Worm (Caenorhabditis elegans) whole organism, young adult: ENCODE measurements around the gene Y40H4A.2.

Experiments
- D2030.7 ChIP-seq: fragments of 200-800 bp; sonication (Bioruptor generic); IDR thresholded peaks from 2 replicates; pipeline ENCODE4 v1.3.6; 2022; ENCODE audit warnings: missing genetic modification reagents, missing genetic modification characterization, missing compliant biosample characterization
- F23B12.7 ChIP-seq: sonication (generic microtip); optimal IDR thresholded peaks from 2 replicates; lab custom pipeline; 2017; ENCODE audit warnings: missing genetic modification characterization, mild to moderate bottlenecking, missing compliant biosample characterization, antibody characterized with exemption, moderate library complexity; ENCODE audit not compliant: insufficient read depth
- F49E8.2 ChIP-seq: sonication (generic microtip); optimal IDR thresholded peaks from 3 replicates; lab custom pipeline; 2017; ENCODE audit warnings: missing genetic modification characterization, mild to moderate bottlenecking, missing compliant biosample characterization, antibody characterized with exemption, moderate library complexity; ENCODE audit not compliant: insufficient read depth
- K11D2.4 ChIP-seq: fragments of 200-800 bp; sonication (Bioruptor generic); IDR thresholded peaks from 2 replicates; pipeline ENCODE4 v1.3.6; 2022; ENCODE audit warnings: missing genetic modification reagents, missing genetic modification characterization, missing compliant biosample characterization
- K12H6.12 ChIP-seq: fragments of 200-800 bp; sonication (Bioruptor generic); optimal IDR thresholded peaks from 2 replicates; lab custom pipeline; 2018; ENCODE audit warnings: mild to moderate bottlenecking, missing genetic modification characterization, missing compliant biosample characterization
- T26A5.8 ChIP-seq: sonication (generic microtip); optimal IDR thresholded peaks from 2 replicates; lab custom pipeline; 2016; ENCODE audit warnings: missing genetic modification characterization, missing compliant biosample characterization
- ZK185.1 ChIP-seq: sonication (generic microtip); optimal IDR thresholded peaks from 2 replicates; lab custom pipeline; 2016; ENCODE audit warnings: mild to moderate bottlenecking, missing genetic modification characterization, missing compliant biosample characterization; ENCODE audit not compliant: poor library complexity, severe bottlenecking
- atf-7 ChIP-seq: sonication (generic microtip); optimal IDR thresholded peaks from 2 replicates; lab custom pipeline; 2017; ENCODE audit warnings: mild to moderate bottlenecking, missing genetic modification characterization, missing compliant biosample characterization
- cebp-1 ChIP-seq, 2 experiments: fragments of 200-800 bp in 1 of 2; sonication (Bioruptor generic) in 1 of 2; sonication (generic microtip) in 1 of 2; IDR thresholded peaks in 1 of 2; optimal IDR thresholded peaks in 1 of 2; 2 replicates each; pipeline versions ENCODE4 v1.3.6 to Lab custom; 2017 to 2022; ENCODE audit warnings: missing compliant biosample characterization in 2 of 2, missing genetic modification characterization in 2 of 2, mild to moderate bottlenecking in 1 of 2, missing genetic modification reagents in 1 of 2, moderate library complexity in 1 of 2
- ceh-27 ChIP-seq: fragments of 200-800 bp; sonication (Bioruptor generic); optimal IDR thresholded peaks from 2 replicates; lab custom pipeline; 2018; ENCODE audit warnings: mild to moderate bottlenecking, missing genetic modification characterization, moderate library complexity, missing compliant biosample characterization
- ceh-91 ChIP-seq: fragments of 200-800 bp; sonication (Bioruptor generic); IDR thresholded peaks from 2 replicates; pipeline ENCODE4 v1.3.6; 2022; ENCODE audit warnings: missing genetic modification reagents, missing genetic modification characterization, missing compliant biosample characterization
- die-1 ChIP-seq: sonication (generic microtip); optimal IDR thresholded peaks from 2 replicates; lab custom pipeline; 2016; ENCODE audit warnings: missing genotype, mild to moderate bottlenecking, missing genetic modification characterization, missing compliant biosample characterization
- dpff-1 ChIP-seq: sonication (generic microtip); optimal IDR thresholded peaks from 2 replicates; lab custom pipeline; 2017; ENCODE audit warnings: mild to moderate bottlenecking, missing genetic modification characterization, missing compliant biosample characterization
- efl-1 ChIP-seq: fragments of 150-350 bp; optimal IDR thresholded peaks from 2 replicates; lab custom pipeline; 2014; ENCODE audit warnings: missing biosample characterization, missing genetic modification reagents, missing genetic modification characterization
- ets-4 ChIP-seq: fragments of 200-800 bp; sonication (Bioruptor generic); optimal IDR thresholded peaks from 2 replicates; lab custom pipeline; 2018; ENCODE audit warnings: mild to moderate bottlenecking, missing genetic modification characterization, missing compliant biosample characterization
- fkh-3 ChIP-seq: sonication (generic microtip); optimal IDR thresholded peaks from 2 replicates; lab custom pipeline; 2016; ENCODE audit warnings: mild to moderate bottlenecking, missing genetic modification characterization, missing compliant biosample characterization
- hmg-1.2 ChIP-seq: fragments of 200-800 bp; sonication (Bioruptor generic); IDR thresholded peaks from 2 replicates; pipeline ENCODE4 v1.3.6; 2022; ENCODE audit warnings: missing genetic modification reagents, missing genetic modification characterization, missing compliant biosample characterization
- let-607 ChIP-seq, 2 experiments: fragments of 200-800 bp in 1 of 2; sonication (Bioruptor generic) in 1 of 2; sonication (generic microtip) in 1 of 2; optimal IDR thresholded peaks; 2 replicates each; lab custom pipeline; 2016 to 2018; ENCODE audit warnings: mild to moderate bottlenecking in 2 of 2, missing compliant biosample characterization in 2 of 2, missing genetic modification characterization in 2 of 2, moderate library complexity in 2 of 2, missing genotype in 1 of 2
- lin-26 ChIP-seq: fragments of 200-800 bp; sonication (Bioruptor generic); IDR thresholded peaks from 2 replicates; pipeline ENCODE4 v1.3.6; 2022; ENCODE audit warnings: missing genetic modification reagents, missing genetic modification characterization, missing compliant biosample characterization
- lin-54 ChIP-seq: fragments of 200-800 bp; sonication (Bioruptor generic); optimal IDR thresholded peaks from 2 replicates; lab custom pipeline; 2018; ENCODE audit warnings: mild to moderate bottlenecking, missing genetic modification characterization, missing compliant biosample characterization
- lsl-1 ChIP-seq: fragments of 200-800 bp; sonication (Bioruptor generic); optimal IDR thresholded peaks from 2 replicates; lab custom pipeline; 2018; ENCODE audit warnings: mild to moderate bottlenecking, missing genetic modification characterization, moderate library complexity, missing compliant biosample characterization
- madf-8 ChIP-seq: fragments of 200-800 bp; sonication (Bioruptor generic); conservative IDR thresholded peaks from 2 replicates; pipeline ENCODE4 v1.3.6; 2022; ENCODE audit warnings: missing genetic modification reagents, missing genetic modification characterization, missing compliant biosample characterization
- nfya-2 ChIP-seq: fragments of 200-800 bp; sonication (Bioruptor generic); IDR thresholded peaks from 2 replicates; pipeline ENCODE4 v1.3.6; 2022; ENCODE audit warnings: missing genetic modification reagents, missing genetic modification characterization, missing compliant biosample characterization
- nfyb-1 ChIP-seq: fragments of 200-800 bp; sonication (Bioruptor generic); IDR thresholded peaks from 2 replicates; pipeline ENCODE4 v1.3.6; 2022; ENCODE audit warnings: missing genetic modification reagents, missing genetic modification characterization, missing compliant biosample characterization
- snpc-1.1 ChIP-seq: sonication (generic microtip); optimal IDR thresholded peaks from 2 replicates; lab custom pipeline; 2017; ENCODE audit warnings: missing genetic modification characterization, mild to moderate bottlenecking, missing compliant biosample characterization, antibody characterized with exemption, moderate library complexity, missing genotype, missing genetic modification reagents; ENCODE audit not compliant: insufficient read depth
- snpc-1.3 ChIP-seq: sonication (generic microtip); optimal IDR thresholded peaks from 2 replicates; lab custom pipeline; 2017; ENCODE audit warnings: missing genetic modification characterization, mild to moderate bottlenecking, missing compliant biosample characterization, antibody characterized with exemption, moderate library complexity, missing genotype, missing genetic modification reagents; ENCODE audit not compliant: insufficient read depth
- snpc-3.4 ChIP-seq: sonication (generic microtip); optimal IDR thresholded peaks from 2 replicates; lab custom pipeline; 2017; ENCODE audit warnings: missing genetic modification characterization, mild to moderate bottlenecking, missing compliant biosample characterization, antibody characterized with exemption, moderate library complexity, missing genotype, missing genetic modification reagents
- snpc-4 ChIP-seq, 5 experiments: fragments of 150-350 bp in 1 of 5; sonication (generic microtip) in 4 of 5; optimal IDR thresholded peaks; 2 replicates each; lab custom pipeline; 2014 to 2018; ENCODE audit warnings: missing genetic modification characterization in 5 of 5, missing biosample characterization in 3 of 5, antibody characterized with exemption in 2 of 5, mild to moderate bottlenecking in 2 of 5, missing compliant biosample characterization in 2 of 5, missing genotype in 2 of 5, moderate library complexity in 2 of 5, missing genetic modification reagents in 1 of 5
- somi-1 ChIP-seq: fragments of 200-800 bp; sonication (Bioruptor generic); optimal IDR thresholded peaks from 2 replicates; lab custom pipeline; 2018; ENCODE audit warnings: mild to moderate bottlenecking, missing genetic modification characterization, missing compliant biosample characterization
- sptf-2 ChIP-seq: fragments of 200-800 bp; sonication (Bioruptor generic); optimal IDR thresholded peaks from 2 replicates; lab custom pipeline; 2018; ENCODE audit warnings: mild to moderate bottlenecking, missing genetic modification characterization, missing compliant biosample characterization
- tbp1 ChIP-seq: fragments of 200-800 bp; sonication (Bioruptor generic); optimal IDR thresholded peaks from 2 replicates; lab custom pipeline; 2018; ENCODE audit warnings: mild to moderate bottlenecking, missing genetic modification characterization, missing compliant biosample characterization
- xnd-1 ChIP-seq: sonication (generic microtip); optimal IDR thresholded peaks from 2 replicates; lab custom pipeline; 2016; ENCODE audit warnings: missing genotype, missing genetic modification reagents, missing genetic modification characterization, missing compliant biosample characterization
- ztf-28 ChIP-seq: fragments of 200-800 bp; sonication (Bioruptor generic); IDR thresholded peaks from 2 replicates; pipeline ENCODE4 v1.3.6; 2022; ENCODE audit warnings: missing genetic modification reagents, missing genetic modification characterization, missing compliant biosample characterization

Gene Y40H4A.2

DNA sequence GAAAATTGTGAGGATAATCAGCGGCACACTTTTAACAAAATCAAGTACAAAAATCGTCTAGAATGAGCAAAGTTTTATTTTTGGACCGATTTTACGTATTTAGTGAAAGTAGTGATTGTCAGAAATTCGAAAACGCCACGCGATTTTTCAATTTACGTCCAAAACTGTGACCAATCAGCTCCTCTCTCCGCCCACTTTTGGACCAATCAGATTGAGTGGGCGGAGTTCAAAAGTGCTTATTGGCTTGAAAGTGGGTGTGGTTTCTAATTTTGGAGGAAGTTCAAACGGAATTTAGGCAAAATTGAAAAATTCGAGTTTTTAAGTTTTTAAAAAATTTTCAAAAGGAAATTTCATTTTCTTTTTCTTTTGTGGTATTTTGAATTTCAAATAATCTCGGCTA is 29.2 kb upstream of the Y40H4A.2 start (continued):
- TF ChIP-seq cebp-1 (GFP tag; IDR thresholded peaks at IDR 0.05; lab: Robert Waterston, UW) (no peak), cebp-1 (tag; optimal IDR thresholded peaks at IDR 0.05; lab: Kevin White, UChicago) (no peak), K11D2.4 (GFP tag; lab: Robert Waterston, UW) (no peak), efl-1 (GFP tag; lab: Kevin White, UChicago) (no peak)
- TF ChIP-seq, all 124 proteins: peak for 0

DNA sequence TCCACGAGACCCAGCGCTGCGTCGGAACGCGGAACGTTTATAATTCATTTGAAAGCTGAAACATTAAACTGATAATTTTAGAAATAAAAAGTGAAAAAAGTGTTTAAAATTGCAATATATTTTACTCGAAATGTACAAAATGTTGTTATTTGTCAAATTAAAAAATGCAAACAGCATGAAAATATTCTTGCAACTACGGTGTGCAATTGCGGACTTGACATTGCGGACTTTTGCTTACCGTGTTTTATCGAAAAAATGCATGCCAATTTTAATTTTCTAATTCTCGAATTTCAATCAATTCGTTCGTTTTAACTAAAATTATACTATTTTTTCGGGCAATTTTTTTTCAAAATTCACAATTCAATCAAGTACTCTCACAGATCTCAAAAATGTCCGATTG is 26.9 kb upstream of the Y40H4A.2 start, which contains the start of the genes R11H6.5 and ccnk-1:
Gene R11H6.5, minus strand, starts transcription at position 55 of the 400 bp plus-strand sequence.
Gene ccnk-1, plus strand, starts transcription at position 381 of the 400 bp plus-strand sequence.
- no peak for TF ChIP-seq let-607 (tag; optimal IDR thresholded peaks at IDR 0.05; lab: Kevin White, UChicago)
- peak; percentile 59 for TF ChIP-seq F23B12.7 (tag; lab: Kevin White, UChicago)
- TF ChIP-seq snpc-1.1: peak; percentile 16
- no peak for TF ChIP-seq snpc-4 (GFP tag; optimal IDR thresholded peaks at IDR 0.05; lab: Kevin White, UChicago)
- peak in 1 of 4 experiments; percentile 8 for TF ChIP-seq snpc-4 (tag; optimal IDR thresholded peaks at IDR 0.05; lab: Kevin White, UChicago)
- peak; percentile 19 for TF ChIP-seq F49E8.2 (tag; lab: Kevin White, UChicago)
- no peak for TF ChIP-seq atf-7
- TF ChIP-seq T26A5.8 (tag; lab: Kevin White, UChicago): no peak
- peak; percentile 58 for TF ChIP-seq ceh-91 (GFP tag; lab: Robert Waterston, UW)
- no peak for TF ChIP-seq madf-8 (GFP tag; lab: Robert Waterston, UW)
- no peak for TF ChIP-seq fkh-3 (tag; lab: Kevin White, UChicago)
- TF ChIP-seq xnd-1: no peak
- TF ChIP-seq D2030.7 (GFP tag; lab: Robert Waterston, UW): peak; percentile 8; the same call in 1 of the 2 replicates
- peak; percentile 42 for TF ChIP-seq snpc-1.3 (tag; lab: Kevin White, UChicago)
- peak; percentile 93 for TF ChIP-seq lsl-1 (GFP tag; lab: Kevin White, UChicago)
- no peak for TF ChIP-seq lin-26 (GFP tag; lab: Robert Waterston, UW)
- TF ChIP-seq ets-4 (GFP tag; lab: Kevin White, UChicago): no peak
- TF ChIP-seq, all 124 proteins: peak for 8

DNA sequence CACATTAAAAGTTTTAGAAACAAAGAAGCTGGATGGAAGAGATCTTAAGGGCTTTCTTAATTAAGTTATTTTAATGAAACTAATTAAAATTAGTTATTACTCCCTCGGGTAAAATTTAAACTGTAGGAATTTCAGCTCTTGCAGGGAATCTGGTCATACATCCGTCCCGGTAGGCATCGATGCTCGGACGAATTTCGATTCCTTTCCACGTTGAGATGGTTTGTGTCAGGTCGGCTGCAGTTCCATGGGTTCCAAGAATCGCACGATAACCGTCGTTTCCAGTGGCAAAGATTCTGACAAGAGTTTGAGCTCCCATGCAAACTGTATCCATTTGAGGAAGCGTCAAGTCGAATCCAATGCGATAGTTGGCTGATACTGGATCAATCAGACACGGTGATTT is 25.5 kb upstream of the Y40H4A.2 start:
- TF ChIP-seq somi-1 (GFP tag; lab: Kevin White, UChicago) (no peak), sptf-2 (GFP tag; lab: Kevin White, UChicago) (no peak), K12H6.12 (tag; lab: Kevin White, UChicago) (no peak), ztf-28 (GFP tag; lab: Robert Waterston, UW) (no peak), nfya-2 (GFP tag; lab: Robert Waterston, UW) (no peak), die-1 (tag; lab: Kevin White, UChicago) (no peak), hmg-1.2 (GFP tag; lab: Robert Waterston, UW) (no peak), F23B12.7 (tag; lab: Kevin White, UChicago) (no peak), let-607 (tag; optimal IDR thresholded peaks at IDR 0.05; lab: Kevin White, UChicago) (no peak), snpc-3.4 (tag; lab: Kevin White, UChicago) (no peak), nfyb-1 (GFP tag; lab: Robert Waterston, UW) (no peak), lin-54 (GFP tag; lab: Kevin White, UChicago) (no peak), ZK185.1 (tag; lab: Kevin White, UChicago) (no peak), dpff-1 (tag; lab: Kevin White, UChicago) (no peak), ceh-27 (GFP tag; lab: Kevin White, UChicago) (no peak), tbp1 (GFP tag; lab: Kevin White, UChicago) (no peak)
